Fruit fly (Drosophila melanogaster): Measurements from ENCODE around the gene CG14932.

Gene CG14932

dm6 chr2L:11834308-11834707 is 44.6 kb downstream of the CG14932 start, which contains the start of gene CG45012:
CG45012 (plus strand) TSS chr2L:11834608.
- TF ChIP-seq ERR (GFP tag; optimal IDR thresholded peaks at IDR 0.05) (no peak), yki (optimal IDR thresholded peaks at IDR 0.05) (no peak), unpg (GFP tag; optimal IDR thresholded peaks at IDR 0.05) (no peak), amos (GFP tag; IDR thresholded peaks at IDR 0.05; ENCODE audit: partially characterized antibody) (no peak), psq (GFP tag; optimal IDR thresholded peaks at IDR 0.05) (no peak), Hr51 (GFP tag; optimal IDR thresholded peaks at IDR 0.05) (no peak), Ets65A (GFP tag) (no peak), nmo (GFP tag; optimal IDR thresholded peaks at IDR 0.05) (no peak), corto (GFP tag; optimal IDR thresholded peaks at IDR 0.05) (no peak), ind (GFP tag; optimal IDR thresholded peaks at IDR 0.05) (no peak), shn (GFP tag; optimal IDR thresholded peaks at IDR 0.05) (no peak)

- peak; percentile 4 for TF ChIP-seq Ets65A (GFP tag)
- no peak for TF ChIP-seq Fer2 (tag; optimal IDR thresholded peaks at IDR 0.05)
Measured at dm6 chr2L:11836943-11837342, 47.2 kb downstream of the CG14932 start, which contains the start of gene Sfp33A4. Sfp33A4 (plus strand) TSS chr2L:11837243.

- no peak for TF ChIP-seq cato (GFP tag; optimal IDR thresholded peaks at IDR 0.05; ENCODE audit: borderline replicate concordance)
- TF ChIP-seq fd96Cb (tag; optimal IDR thresholded peaks at IDR 0.05): no peak
- TF ChIP-seq vfl (GFP tag; optimal IDR thresholded peaks at IDR 0.05): no peak
- TF ChIP-seq CG11456 (GFP tag; IDR thresholded peaks at IDR 0.05): no peak
- no peak for TF ChIP-seq HLH4C (GFP tag; IDR thresholded peaks at IDR 0.05; ENCODE audit: partially characterized antibody)
- TF ChIP-seq CG11085 (GFP tag; IDR thresholded peaks at IDR 0.05): no peak
- no peak for TF ChIP-seq CG3838 (GFP tag; optimal IDR thresholded peaks at IDR 0.05)
Measured at dm6 chr2L:11837413-11837812, 47.7 kb downstream of the CG14932 start, which contains the start of gene Sfp33A2. Sfp33A2 (plus strand) TSS chr2L:11837713.

- TF ChIP-seq CG9876 (GFP tag; optimal IDR thresholded peaks at IDR 0.05): no peak
- TF ChIP-seq CG15269 (tag; optimal IDR thresholded peaks at IDR 0.05): no peak
Measured at dm6 chr2L:11839612-11840011, 49.9 kb downstream of the CG14932 start, which contains the start of gene Sfp33A3. Sfp33A3 (plus strand) TSS chr2L:11839912.

- TF ChIP-seq odd (GFP tag; optimal IDR thresholded peaks at IDR 0.05): no peak
- 0 out of 3 replicates have a peak, but pooled peaks have one; percentile 26 for TF ChIP-seq ase (GFP tag; IDR thresholded peaks at IDR 0.05)
Measured at dm6 chr2L:11840391-11840790, 50.7 kb downstream of the CG14932 start, which contains the start of gene CG31704. CG31704 (plus strand) TSS chr2L:11840691.

Data from whole organism, embryonic.